Fruit fly (Drosophila melanogaster) whole organism, embryonic: ENCODE measurements around the gene MRP.

Experiments
- Aef1 ChIP-seq: fragments of 200-800 bp; sonication (Bioruptor generic); IDR thresholded peaks from 3 replicates; pipeline ENCODE4 v1.3.6; 2022; ENCODE audit warnings: missing biosample characterization, missing genetic modification characterization
- Atf6 ChIP-seq: fragments of 200-800 bp; sonication (Bioruptor generic); IDR thresholded peaks from 2 replicates; pipeline ENCODE4 v1.3.6; 2022; ENCODE audit warnings: missing biosample characterization, missing genetic modification characterization
- Blimp-1 ChIP-seq: fragments of 200-800 bp; sonication (Bioruptor generic); optimal IDR thresholded peaks from 3 replicates; lab custom pipeline; 2018; ENCODE audit warnings: missing biosample characterization, missing genetic modification characterization, mild to moderate bottlenecking, moderate library complexity, missing genetic modification reagents
- CG10209 ChIP-seq: fragments of 200-800 bp; sonication (Bioruptor generic); optimal IDR thresholded peaks from 3 replicates; lab custom pipeline; 2017; ENCODE audit warnings: missing biosample characterization, mild to moderate bottlenecking, missing genetic modification characterization, missing genetic modification reagents
- CG12104 ChIP-seq: fragments of 200-800 bp; sonication (Bioruptor generic); optimal IDR thresholded peaks from 3 replicates; lab custom pipeline; 2016; ENCODE audit warnings: missing biosample characterization, missing genetic modification characterization
- CG15514 ChIP-seq: fragments of 200-800 bp; sonication (Bioruptor generic); optimal IDR thresholded peaks from 3 replicates; lab custom pipeline; 2017; ENCODE audit warnings: missing biosample characterization, missing genetic modification characterization, mild to moderate bottlenecking, moderate library complexity, missing genetic modification reagents
- CG1603 ChIP-seq: fragments of 200-800 bp; sonication (Bioruptor generic); optimal IDR thresholded peaks from 2 replicates; lab custom pipeline; 2019; ENCODE audit warnings: missing biosample characterization, mild to moderate bottlenecking, missing genetic modification characterization, moderate library complexity
- CG17912 ChIP-seq: fragments of 200-800 bp; sonication (Bioruptor generic); optimal IDR thresholded peaks from 2 replicates; lab custom pipeline; 2018; ENCODE audit warnings: missing biosample characterization, mild to moderate bottlenecking, missing genetic modification characterization
- CG18262 ChIP-seq: fragments of 200-800 bp; optimal IDR thresholded peaks from 3 replicates; lab custom pipeline; 2019; ENCODE audit warnings: missing biosample characterization, mild to moderate bottlenecking, missing genetic modification characterization, moderate library complexity
- CG1832 ChIP-seq: fragments of 200-800 bp; sonication (Bioruptor generic); optimal IDR thresholded peaks from 2 replicates; lab custom pipeline; 2017; ENCODE audit warnings: missing biosample characterization, mild to moderate bottlenecking, missing genetic modification characterization, inconsistent platforms
- CG2202 ChIP-seq: fragments of 200-800 bp; sonication (Bioruptor generic); optimal IDR thresholded peaks from 2 replicates; lab custom pipeline; 2018; ENCODE audit warnings: missing biosample characterization, mild to moderate bottlenecking, missing genetic modification characterization
- CG2889 ChIP-seq: fragments of 200-800 bp; sonication (Bioruptor generic); IDR thresholded peaks from 3 replicates; pipeline ENCODE4 v1.3.6; 2022; ENCODE audit warnings: missing biosample characterization, missing genetic modification characterization
- CG3163 ChIP-seq: fragments of 200-800 bp; sonication (Bioruptor generic); optimal IDR thresholded peaks from 3 replicates; lab custom pipeline; 2016; ENCODE audit warnings: missing biosample characterization, missing genetic modification characterization
- CG32532 ChIP-seq: fragments of 200-800 bp; sonication (Bioruptor generic); IDR thresholded peaks from 2 replicates; pipeline ENCODE4 v1.3.6; 2022; ENCODE audit warnings: missing biosample characterization, missing genetic modification characterization
- CG33557 ChIP-seq: fragments of 200-800 bp; sonication (Bioruptor generic); optimal IDR thresholded peaks from 2 replicates; lab custom pipeline; 2019; ENCODE audit warnings: missing biosample characterization, mild to moderate bottlenecking, missing genetic modification characterization, moderate library complexity
- CG3995 ChIP-seq: fragments of 200-800 bp; sonication (Bioruptor generic); optimal IDR thresholded peaks from 3 replicates; lab custom pipeline; 2016; ENCODE audit warnings: missing biosample characterization, missing genetic modification characterization
- CG5180 ChIP-seq: fragments of 200-800 bp; sonication (Bioruptor generic); optimal IDR thresholded peaks from 3 replicates; lab custom pipeline; 2017; ENCODE audit warnings: missing biosample characterization, missing genetic modification characterization, mild to moderate bottlenecking, moderate library complexity, missing genetic modification reagents
- CG5245 ChIP-seq: fragments of 200-800 bp; sonication (Bioruptor generic); optimal IDR thresholded peaks from 3 replicates; lab custom pipeline; 2016; ENCODE audit warnings: missing biosample characterization, missing genetic modification characterization
- CG5953 ChIP-seq: fragments of 200-800 bp; sonication (Bioruptor generic); IDR thresholded peaks from 2 replicates; pipeline ENCODE4 v1.3.6; 2022; ENCODE audit warnings: missing biosample characterization, missing genetic modification characterization
- CG6765 ChIP-seq: fragments of 200-800 bp; sonication (Bioruptor generic); optimal IDR thresholded peaks from 3 replicates; lab custom pipeline; 2017; ENCODE audit warnings: missing biosample characterization, mild to moderate bottlenecking, missing genetic modification characterization
- CG7928 ChIP-seq: fragments of 200-800 bp; sonication (Bioruptor generic); optimal IDR thresholded peaks from 2 replicates; lab custom pipeline; 2017; ENCODE audit warnings: missing biosample characterization, mild to moderate bottlenecking, missing genetic modification characterization
- CkIIα-i1 ChIP-seq: fragments of 200-800 bp; sonication (Bioruptor generic); IDR thresholded peaks from 2 replicates; pipeline ENCODE4 v1.3.6; 2022; ENCODE audit warnings: missing biosample characterization, missing genetic modification characterization
- GATAe ChIP-seq: fragments of 200-800 bp; sonication (Bioruptor generic); conservative IDR thresholded peaks from 2 replicates; pipeline ENCODE4 v1.3.6; 2022; ENCODE audit warnings: missing biosample characterization, missing genetic modification characterization
- H15 ChIP-seq: fragments of 200-800 bp; sonication (Bioruptor generic); IDR thresholded peaks from 3 replicates; pipeline ENCODE4 v1.3.6; 2022; ENCODE audit warnings: missing biosample characterization, missing genetic modification characterization
- Lhr ChIP-seq: fragments of 200-800 bp; sonication (Bioruptor generic); optimal IDR thresholded peaks from 3 replicates; lab custom pipeline; 2017; ENCODE audit warnings: mild to moderate bottlenecking, missing biosample characterization, missing genetic modification reagents, missing genetic modification characterization
- Lim3 ChIP-seq: fragments of 200-800 bp; sonication (Bioruptor generic); IDR thresholded peaks from 2 replicates; pipeline ENCODE4 v1.3.6; 2022; ENCODE audit warnings: missing biosample characterization, missing genetic modification characterization
- NC2α ChIP-seq: fragments of 200-800 bp; sonication (Bioruptor generic); optimal IDR thresholded peaks from 2 replicates; lab custom pipeline; 2016; ENCODE audit warnings: missing biosample characterization, missing genetic modification characterization
- NC2β ChIP-seq: fragments of 200-800 bp; sonication (Bioruptor generic); optimal IDR thresholded peaks from 2 replicates; lab custom pipeline; 2016; ENCODE audit warnings: missing biosample characterization, missing genetic modification characterization
- NFAT ChIP-seq: fragments of 200-800 bp; sonication (Bioruptor generic); IDR thresholded peaks from 2 replicates; pipeline ENCODE4 v1.3.6; 2022; ENCODE audit warnings: missing biosample characterization, missing genetic modification characterization
- Opbp ChIP-seq: fragments of 200-800 bp; sonication (Bioruptor generic); IDR thresholded peaks from 3 replicates; pipeline ENCODE4 v1.3.6; 2022; ENCODE audit warnings: missing biosample characterization, missing genetic modification characterization; ENCODE audit not compliant: partially characterized antibody
- Ravus ChIP-seq: fragments of 200-800 bp; sonication (Bioruptor generic); IDR thresholded peaks from 2 replicates; pipeline ENCODE4 v1.3.6; 2022; ENCODE audit warnings: missing biosample characterization, missing genetic modification characterization
- Rfx ChIP-seq: fragments of 200-800 bp; sonication (Bioruptor generic); IDR thresholded peaks from 2 replicates; pipeline ENCODE4 v1.3.6; 2022; ENCODE audit warnings: missing biosample characterization, missing genetic modification characterization
- Vsx1 ChIP-seq: fragments of 200-800 bp; sonication (Bioruptor generic); optimal IDR thresholded peaks from 2 replicates; lab custom pipeline; 2017; ENCODE audit warnings: missing biosample characterization, mild to moderate bottlenecking, missing genetic modification characterization, missing genetic modification reagents
- al ChIP-seq: fragments of 200-800 bp; sonication (Bioruptor generic); IDR thresholded peaks from 2 replicates; pipeline ENCODE4 v1.3.6; 2022; ENCODE audit warnings: missing biosample characterization, missing genetic modification characterization
- bowl ChIP-seq: fragments of 200-800 bp; sonication (Bioruptor generic); IDR thresholded peaks from 2 replicates; pipeline ENCODE4 v1.3.6; 2022; ENCODE audit warnings: missing biosample characterization, missing genetic modification characterization
- crol ChIP-seq: fragments of 200-800 bp; sonication (Bioruptor generic); IDR thresholded peaks from 2 replicates; pipeline ENCODE4 v1.3.6; 2022; ENCODE audit warnings: missing biosample characterization, missing genetic modification characterization
- crp ChIP-seq, 2 experiments: fragments of 200-800 bp; sonication (Bioruptor generic); optimal IDR thresholded peaks; 2 replicates in 1 of 2; 3 replicates in 1 of 2; lab custom pipeline; 2017; ENCODE audit warnings: missing biosample characterization in 2 of 2, missing genetic modification characterization in 2 of 2, mild to moderate bottlenecking in 1 of 2, moderate library complexity in 1 of 2
- exex ChIP-seq: fragments of 200-800 bp; sonication (Bioruptor generic); optimal IDR thresholded peaks from 4 replicates; lab custom pipeline; 2018; ENCODE audit warnings: missing biosample characterization, mild to moderate bottlenecking, missing genetic modification characterization, moderate library complexity
- ftz-f1 ChIP-seq: fragments of 200-800 bp; sonication (Bioruptor generic); optimal IDR thresholded peaks from 2 replicates; lab custom pipeline; 2016; ENCODE audit warnings: missing biosample characterization, missing genetic modification characterization
- gcm ChIP-seq: fragments of 200-800 bp; sonication (Bioruptor generic); optimal IDR thresholded peaks from 2 replicates; lab custom pipeline; 2019; ENCODE audit warnings: missing biosample characterization, mild to moderate bottlenecking, missing genetic modification characterization, moderate library complexity
- gem ChIP-seq: fragments of 200-800 bp; sonication (Bioruptor generic); optimal IDR thresholded peaks from 2 replicates; lab custom pipeline; 2019; ENCODE audit warnings: missing biosample characterization, mild to moderate bottlenecking, missing genetic modification characterization, moderate library complexity
- her ChIP-seq: fragments of 200-800 bp; sonication (Bioruptor generic); optimal IDR thresholded peaks from 2 replicates; lab custom pipeline; 2016; ENCODE audit warnings: missing biosample characterization, missing genetic modification characterization
- luna ChIP-seq: fragments of 200-800 bp; sonication (Bioruptor generic); optimal IDR thresholded peaks from 2 replicates; lab custom pipeline; 2016; ENCODE audit warnings: missing biosample characterization, missing genetic modification characterization
- prd ChIP-seq, 3 experiments: fragments of >200 bp in 2 of 3; fragments of 200-800 bp in 1 of 3; sonication (Bioruptor generic) in 1 of 3; optimal IDR thresholded peaks in 2 of 3; IDR thresholded peaks in 1 of 3; 2 replicates in 2 of 3; 3 replicates in 1 of 3; pipeline versions ENCODE4 v1.3.6 to Lab custom; 2017 to 2022; ENCODE audit warnings: missing biosample characterization in 1 of 3, missing genetic modification characterization in 1 of 3
- salm ChIP-seq: fragments of 200-800 bp; sonication (Bioruptor generic); optimal IDR thresholded peaks from 2 replicates; lab custom pipeline; 2018; ENCODE audit warnings: missing biosample characterization, mild to moderate bottlenecking, missing genetic modification characterization
- schlank ChIP-seq: fragments of 200-800 bp; sonication (Bioruptor generic); optimal IDR thresholded peaks from 2 replicates; lab custom pipeline; 2018; ENCODE audit warnings: missing biosample characterization, mild to moderate bottlenecking, missing genetic modification characterization
- shn ChIP-seq: fragments of 200-800 bp; sonication (Bioruptor generic); optimal IDR thresholded peaks from 3 replicates; lab custom pipeline; 2016; ENCODE audit warnings: missing biosample characterization, missing genetic modification characterization
- unc-4 ChIP-seq: fragments of 200-800 bp; sonication (Bioruptor generic); IDR thresholded peaks from 2 replicates; pipeline ENCODE4 v1.3.6; 2022; ENCODE audit warnings: missing biosample characterization, missing genetic modification characterization; ENCODE audit not compliant: partially characterized antibody
- zen ChIP-seq: fragments of 200-800 bp; sonication (Bioruptor generic); optimal IDR thresholded peaks from 3 replicates; lab custom pipeline; 2018; ENCODE audit warnings: missing biosample characterization, mild to moderate bottlenecking, missing genetic modification characterization, moderate library complexity
- zfh1 ChIP-seq: fragments of 200-800 bp; sonication (Bioruptor generic); IDR thresholded peaks from 3 replicates; pipeline ENCODE4 v1.3.6; 2022; ENCODE audit warnings: missing biosample characterization, missing genetic modification characterization

MRP gene

DNA sequence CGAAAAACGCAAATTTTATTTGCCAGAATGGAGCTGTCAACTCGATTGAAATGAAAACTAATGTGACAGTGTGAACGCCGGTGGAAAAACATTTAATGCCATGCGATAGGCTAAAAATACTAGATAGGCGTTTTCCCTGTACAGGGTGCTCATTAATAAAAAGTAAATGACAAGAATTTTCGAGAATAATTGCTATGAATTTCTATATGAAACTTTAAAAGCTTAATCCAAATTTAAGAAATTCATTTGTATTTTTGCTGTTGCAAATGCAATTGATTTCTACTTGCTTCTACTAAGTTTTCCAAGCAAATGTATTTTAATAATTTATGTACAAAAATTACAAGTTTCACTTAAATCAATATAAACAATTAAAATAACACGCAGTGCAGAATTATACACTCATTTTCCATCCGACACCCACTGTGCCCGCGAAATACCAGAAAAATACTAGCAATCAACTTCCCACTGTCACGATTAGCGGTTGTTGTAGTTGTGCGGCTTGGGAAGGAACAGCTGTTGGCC lies 3.0 kb downstream of the MRP start, which contains the start of gene Pih1D1 (continued):
- TF ChIP-seq CG1603 (tag; lab: Kevin White, UChicago) (peak; percentile 74), CkIIα-i1 (GFP tag; lab: Robert Waterston, UW) (peak; percentile 77), CG2889 (peak; percentile 96), schlank (peak; percentile 67), ftz-f1 (no peak), CG32532 (GFP tag; lab: Robert Waterston, UW) (peak; percentile 97), CG15514 (GFP tag; lab: Kevin White, UChicago) (peak; percentile 82), salm (peak; percentile 62), NC2α (GFP tag; lab: Kevin White, UChicago) (peak; percentile 69), CG18262 (peak; percentile 96), prd (optimal IDR thresholded peaks at IDR 0.05; lab: Kevin White, UChicago) (no peak), prd (GFP tag; IDR thresholded peaks at IDR 0.05; lab: Robert Waterston, UW) (peak; percentile 97), Opbp (GFP tag; lab: Robert Waterston, UW) (no peak), gem (tag; lab: Kevin White, UChicago) (peak; percentile 98), Lim3 (GFP tag; lab: Robert Waterston, UW) (peak; percentile 91), unc-4 (GFP tag; lab: Robert Waterston, UW) (no peak), crol (GFP tag; lab: Robert Waterston, UW) (no peak), shn (GFP tag; lab: Kevin White, UChicago) (peak; percentile 91), Rfx (GFP tag; lab: Robert Waterston, UW) (peak; percentile 95), CG6765 (GFP tag; lab: Kevin White, UChicago) (peak; percentile 91), CG3163 (GFP tag; lab: Kevin White, UChicago) (peak; percentile 68), CG12104 (peak; percentile 97), GATAe (GFP tag; lab: Robert Waterston, UW) (peak; percentile 90), bowl (peak; percentile 76), exex (tag; lab: Kevin White, UChicago) (peak; percentile 70), gcm (GFP tag; lab: Kevin White, UChicago) (no peak), Lhr (GFP tag; lab: Kevin White, UChicago) (peak; percentile 96), Blimp-1 (GFP tag; lab: Kevin White, UChicago) (peak; percentile 92), CG7928 (peak; percentile 72), H15 (GFP tag; lab: Robert Waterston, UW) (peak; percentile 94), CG5245 (GFP tag; lab: Kevin White, UChicago) (peak; percentile 89), CG33557 (peak; percentile 91), al (GFP tag; lab: Robert Waterston, UW) (peak; percentile 97), NC2β (peak; percentile 87), luna (GFP tag; lab: Kevin White, UChicago) (peak; percentile 71), CG2202 (tag; lab: Kevin White, UChicago) (peak; percentile 75), crp (GFP tag; optimal IDR thresholded peaks at IDR 0.05; lab: Kevin White, UChicago) (peak; percentile 36 to 84), Atf6 (peak; percentile 95), CG3995 (GFP tag; lab: Kevin White, UChicago) (peak; percentile 77), CG5953 (GFP tag; lab: Robert Waterston, UW) (peak; percentile 84), NFAT (GFP tag; lab: Robert Waterston, UW) (peak; percentile 90), her (GFP tag; lab: Kevin White, UChicago) (peak; percentile 71), Ravus (GFP tag; lab: Robert Waterston, UW) (peak; percentile 86), zen (tag; lab: Kevin White, UChicago) (peak; percentile 95), CG10209 (GFP tag; lab: Kevin White, UChicago) (peak; percentile 95), Vsx1 (GFP tag; lab: Kevin White, UChicago) (no peak), Aef1 (GFP tag; lab: Robert Waterston, UW) (peak; percentile 95), CG5180 (GFP tag; lab: Kevin White, UChicago) (peak; percentile 77), CG17912 (GFP tag; lab: Kevin White, UChicago) (peak; percentile 52), zfh1 (GFP tag; lab: Robert Waterston, UW) (peak; percentile 95), CG1832 (GFP tag; lab: Kevin White, UChicago) (no peak)
